Worm (Caenorhabditis elegans) whole organism, mixed stage, embryonic: ENCODE results near the gene rgs-6.

Source experiments
- blmp-1 ChIP-seq: fragments of 150-350 bp; optimal IDR thresholded peaks from 2 replicates; lab custom pipeline; 2014; ENCODE audit warnings: missing biosample characterization, missing genetic modification characterization
- ceh-39 ChIP-seq: fragments of 150-350 bp; optimal IDR thresholded peaks from 2 replicates; lab custom pipeline; 2014; ENCODE audit warnings: missing biosample characterization, missing genetic modification characterization
- elt-1 ChIP-seq: sonication (generic microtip); optimal IDR thresholded peaks from 2 replicates; lab custom pipeline; 2017; ENCODE audit warnings: missing genetic modification characterization, mild to moderate bottlenecking, missing compliant biosample characterization, antibody characterized with exemption, moderate library complexity, borderline replicate concordance; ENCODE audit not compliant: insufficient read depth
- elt-3 ChIP-seq: fragments of 150-350 bp; optimal IDR thresholded peaks from 2 replicates; lab custom pipeline; 2014; ENCODE audit warnings: missing biosample characterization, missing genetic modification characterization
- lin-13 ChIP-seq: fragments of 150-350 bp; optimal IDR thresholded peaks from 2 replicates; lab custom pipeline; 2014; ENCODE audit warnings: missing biosample characterization, missing genetic modification characterization
- lsy-2 ChIP-seq: fragments of 150-350 bp; optimal IDR thresholded peaks from 2 replicates; lab custom pipeline; 2014; ENCODE audit warnings: missing biosample characterization, missing genetic modification characterization
- mab-5 ChIP-seq: fragments of 150-350 bp; optimal IDR thresholded peaks from 2 replicates; lab custom pipeline; 2014; ENCODE audit warnings: missing biosample characterization, missing genetic modification characterization
- nhr-12 ChIP-seq: fragments of 150-350 bp; optimal IDR thresholded peaks from 2 replicates; lab custom pipeline; 2014; ENCODE audit warnings: missing biosample characterization, missing genetic modification characterization
- nhr-237 ChIP-seq: fragments of 150-350 bp; optimal IDR thresholded peaks from 2 replicates; lab custom pipeline; 2014; ENCODE audit warnings: missing biosample characterization, missing genetic modification characterization
- pha-4 ChIP-seq: fragments of 150-350 bp; optimal IDR thresholded peaks from 2 replicates; lab custom pipeline; 2018; ENCODE audit warnings: missing biosample characterization, missing genetic modification reagents, missing genetic modification characterization
- snpc-4 ChIP-seq: fragments of 150-350 bp; optimal IDR thresholded peaks from 2 replicates; lab custom pipeline; 2014; ENCODE audit warnings: missing biosample characterization, missing genetic modification characterization
- ztf-11 ChIP-seq: fragments of 150-350 bp; optimal IDR thresholded peaks from 2 replicates; lab custom pipeline; 2014; ENCODE audit warnings: missing biosample characterization, missing genetic modification characterization

ce11 chrX:5773471-5773870 lies 39.9 kb upstream of the rgs-6 start, which contains the start of gene sym-3:
- TF ChIP-seq mab-5 (tag; lab: Kevin White, UChicago) (no peak), lsy-2 (no peak), snpc-4 (tag; lab: Kevin White, UChicago) (no peak), ztf-11 (tag; lab: Kevin White, UChicago) (no peak), pha-4 (tag; lab: Kevin White, UChicago) (no peak), lin-13 (no peak), elt-1 (tag; lab: Kevin White, UChicago) (no peak), nhr-12 (tag; lab: Kevin White, UChicago) (no peak), elt-3 (tag; lab: Kevin White, UChicago) (no peak), nhr-237 (tag; lab: Kevin White, UChicago) (no peak), ceh-39 (no peak), blmp-1 (tag; lab: Kevin White, UChicago) (no peak)
